Worm (Caenorhabditis elegans) whole organism, young adult: ENCODE results near the gene pinn-1.

Experiments
- nhr-90 ChIP-seq: sonication (generic microtip); optimal IDR thresholded peaks from 2 replicates; lab custom pipeline; 2016; ENCODE audit warnings: missing genotype, mild to moderate bottlenecking, missing genetic modification characterization, missing compliant biosample characterization
- sea-2 ChIP-seq: fragments of 200-800 bp; sonication (Bioruptor generic); IDR thresholded peaks from 2 replicates; pipeline ENCODE4 v1.3.6; 2022; ENCODE audit warnings: missing genetic modification characterization, missing compliant biosample characterization

DNA sequence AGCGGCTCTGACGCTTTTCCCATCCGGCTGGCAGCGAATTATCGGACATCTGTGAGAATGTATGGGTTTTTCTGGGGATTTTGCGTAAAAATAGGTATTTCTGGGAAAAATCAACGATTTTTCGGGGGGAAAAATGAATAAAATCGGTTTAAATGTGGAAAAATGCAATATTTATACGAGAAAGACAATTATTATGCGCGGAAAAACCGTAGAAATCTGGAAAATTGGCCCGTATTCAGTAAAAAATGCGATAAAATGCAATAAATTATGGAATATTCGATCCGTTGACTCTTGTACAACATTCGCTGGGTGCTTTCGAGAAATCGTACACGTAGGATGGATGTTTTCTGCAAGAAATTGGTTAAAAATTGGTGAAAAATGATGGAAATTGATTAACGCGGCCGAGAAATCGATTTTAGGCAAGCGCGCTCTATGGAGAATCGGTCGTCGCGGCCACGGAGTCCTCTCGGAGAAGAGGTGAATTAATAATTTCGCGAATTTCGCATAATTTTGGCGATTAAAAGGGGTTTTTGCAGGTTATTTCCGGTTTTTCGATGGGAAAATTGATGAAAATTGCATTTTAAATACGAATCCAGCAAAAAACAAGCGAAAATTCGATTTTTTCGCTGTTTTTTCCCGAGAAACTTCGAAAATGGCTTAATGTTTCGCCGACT, at the start of gene pinn-1:
- no peak for TF ChIP-seq nhr-90
- TF ChIP-seq sea-2, result no peak
